Worm (Caenorhabditis elegans): ENCODE data around the gene H24K24.2.

Gene H24K24.2

ce11 chrV:966164-966563 is 48.6 kb downstream of the H24K24.2 start:
- TF ChIP-seq gei-8 (GFP tag; optimal IDR thresholded peaks at IDR 0.05) (no peak), zip-11 (GFP tag; IDR thresholded peaks at IDR 0.05) (no peak), hmg-1.1 (GFP tag; IDR thresholded peaks at IDR 0.05) (peak; percentile 45; the same call in 1 of the 2 replicates), tag-97 (GFP tag; IDR thresholded peaks at IDR 0.05) (no peak), ces-1 (GFP tag; optimal IDR thresholded peaks at IDR 0.05) (peak; percentile 73), fkh-10 (GFP tag; optimal IDR thresholded peaks at IDR 0.05) (peak; percentile 92), lsy-2 (tag; optimal IDR thresholded peaks at IDR 0.05) (peak in 1 of 2 experiments; percentile 12)

- TF ChIP-seq mxl-2 (GFP tag; conservative IDR thresholded peaks at IDR 0.05) (no peak), ceh-82 (tag; optimal IDR thresholded peaks at IDR 0.05) (no peak), ceh-32 (tag; optimal IDR thresholded peaks at IDR 0.05; ENCODE audit: poor library complexity) (no peak), ZK546.5 (tag; optimal IDR thresholded peaks at IDR 0.05) (no peak), hmg-1.1 (GFP tag; IDR thresholded peaks at IDR 0.05) (no peak), lin-13 (GFP tag; optimal IDR thresholded peaks at IDR 0.05) (no peak), arid-1 (GFP tag; conservative IDR thresholded peaks at IDR 0.05) (no peak), F37D6.2 (tag; optimal IDR thresholded peaks at IDR 0.05) (no peak), unc-130 (GFP tag; optimal IDR thresholded peaks at IDR 0.05) (peak; percentile 13), zip-2 (tag; optimal IDR thresholded peaks at IDR 0.05) (no peak), duxl-1 (tag; optimal IDR thresholded peaks at IDR 0.05; ENCODE audit: poor library complexity) (no peak), snpc-1.2 (GFP tag; IDR thresholded peaks at IDR 0.05) (0 out of 2 replicates have a peak, but pooled peaks have one; percentile 12), lin-1 (GFP tag; IDR thresholded peaks at IDR 0.05) (no peak), mep-1 (tag; optimal IDR thresholded peaks at IDR 0.05) (no peak), F49E8.2 (tag; optimal IDR thresholded peaks at IDR 0.05; ENCODE audit: borderline replicate concordance) (peak; percentile 75), lsy-2 (tag; optimal IDR thresholded peaks at IDR 0.05) (peak in 1 of 2 experiments; percentile 47), lin-29 (GFP tag; IDR thresholded peaks at IDR 0.05) (no peak), ceh-62 (tag; optimal IDR thresholded peaks at IDR 0.05) (no peak), unc-39 (tag; optimal IDR thresholded peaks at IDR 0.05) (no peak), zip-11 (GFP tag; IDR thresholded peaks at IDR 0.05) (no peak), mdt-29 (GFP tag; IDR thresholded peaks at IDR 0.05) (no peak), set-16 (GFP tag; IDR thresholded peaks at IDR 0.05) (no peak), pqm-1 (tag; optimal IDR thresholded peaks at IDR 0.05) (no peak), nhr-25 (tag; optimal IDR thresholded peaks at IDR 0.05; ENCODE audit: borderline replicate concordance, insufficient read depth) (no peak), T20F7.1 (GFP tag; optimal IDR thresholded peaks at IDR 0.05) (no peak), skn-1 (tag; optimal IDR thresholded peaks at IDR 0.05) (no peak), nhr-28 (tag; optimal IDR thresholded peaks at IDR 0.05) (no peak), zag-1 (tag; optimal IDR thresholded peaks at IDR 0.05) (no peak), nhr-237 (tag; optimal IDR thresholded peaks at IDR 0.05) (no peak)
These were observed 51.5 kb downstream of the H24K24.2 start for ce11 chrV:969005-969562.

ce11 chrV:975184-975583 is 57.6 kb downstream of the H24K24.2 start:
- TF ChIP-seq daf-12 (tag; optimal IDR thresholded peaks at IDR 0.05) (no peak), saeg-2 (GFP tag; IDR thresholded peaks at IDR 0.05) (no peak), madf-5 (GFP tag; IDR thresholded peaks at IDR 0.05) (no peak), F44E2.7 (GFP tag; IDR thresholded peaks at IDR 0.05) (no peak), nhr-28 (tag; optimal IDR thresholded peaks at IDR 0.05) (peak; percentile 30), duxl-1 (tag; optimal IDR thresholded peaks at IDR 0.05; ENCODE audit: poor library complexity) (no peak), mep-1 (tag; optimal IDR thresholded peaks at IDR 0.05) (peak; percentile 78), lim-7 (GFP tag; IDR thresholded peaks at IDR 0.05) (no peak), nhr-237 (tag; optimal IDR thresholded peaks at IDR 0.05) (no peak), nhr-6 (tag; optimal IDR thresholded peaks at IDR 0.05) (no peak), dve-1 (tag; optimal IDR thresholded peaks at IDR 0.05; ENCODE audit: insufficient read depth) (peak; percentile 53), T20F7.1 (GFP tag; optimal IDR thresholded peaks at IDR 0.05) (no peak), lir-3 (tag; optimal IDR thresholded peaks at IDR 0.05) (no peak), ama-1 (optimal IDR thresholded peaks at IDR 0.05) (no peak), hmg-1.1 (GFP tag; IDR thresholded peaks at IDR 0.05) (peak; percentile 71), ces-1 (GFP tag; optimal IDR thresholded peaks at IDR 0.05) (no peak), nhr-42 (GFP tag; IDR thresholded peaks at IDR 0.05) (no peak), F49E8.2 (tag; optimal IDR thresholded peaks at IDR 0.05; ENCODE audit: borderline replicate concordance) (no peak), snpc-4 (tag; optimal IDR thresholded peaks at IDR 0.05) (no peak), gei-8 (GFP tag; optimal IDR thresholded peaks at IDR 0.05) (no peak), zip-11 (GFP tag; IDR thresholded peaks at IDR 0.05) (no peak), F10B5.3 (tag; optimal IDR thresholded peaks at IDR 0.05) (no peak), hlh-30 (tag; optimal IDR thresholded peaks at IDR 0.05; ENCODE audit: insufficient read depth) (peak; percentile 44), dmd-8 (GFP tag; IDR thresholded peaks at IDR 0.05) (no peak), T26A8.4 (GFP tag; IDR thresholded peaks at IDR 0.05) (no peak)

Measured in whole organism, L4 larva.